Worm (Caenorhabditis elegans) whole organism, L4/young adult: ENCODE data around the gene tcer-1.

Experiments used
- W03F9.2 ChIP-seq: fragments of 150-350 bp; optimal IDR thresholded peaks from 2 replicates; lab custom pipeline; 2014; ENCODE audit warnings: missing biosample characterization, missing genetic modification characterization
- him-1 ChIP-seq: sonication (generic microtip); optimal IDR thresholded peaks from 2 replicates; lab custom pipeline; 2016; ENCODE audit warnings: missing genotype, missing genetic modification reagents, missing genetic modification characterization, missing compliant biosample characterization

DNA sequence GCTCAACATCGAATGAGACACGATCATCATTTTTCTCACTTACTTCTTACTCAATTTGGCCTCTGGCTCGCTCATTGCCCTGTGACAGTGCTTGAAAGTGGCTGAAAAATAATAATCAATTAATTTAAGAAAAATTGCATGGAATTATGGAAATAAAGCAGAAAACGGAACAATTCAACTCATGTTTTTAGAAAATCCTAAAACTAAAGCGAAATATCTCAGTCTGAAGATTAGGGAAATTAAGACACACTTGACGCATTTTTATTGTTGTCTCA lies 22.4 kb upstream of the tcer-1 start, which contains the start of gene kars-1:
- no peak for TF ChIP-seq W03F9.2 (tag; lab: Kevin White, UChicago)
- no peak for TF ChIP-seq him-1 (tag; lab: Kevin White, UChicago)
